Fruit fly (Drosophila melanogaster): ENCODE results near the gene Oatp33Ea.

Oatp33Ea gene

dm6 chr2L:12421793-12422691, 23.7 kb downstream of the Oatp33Ea start (continued):
- no peak for TF ChIP-seq en (GFP tag; optimal IDR thresholded peaks at IDR 0.05)
- no peak for TF ChIP-seq Dp (GFP tag; optimal IDR thresholded peaks at IDR 0.05)
- 0 out of 3 replicates have a peak, but pooled peaks have one; percentile 48 for TF ChIP-seq CG2199 (GFP tag; IDR thresholded peaks at IDR 0.05)
- no peak for TF ChIP-seq Sry-β (GFP tag; optimal IDR thresholded peaks at IDR 0.05)
- peak; percentile 45 for TF ChIP-seq CG9932 (GFP tag; IDR thresholded peaks at IDR 0.05)
- TF ChIP-seq Jarid2 (GFP tag; optimal IDR thresholded peaks at IDR 0.05): no peak
- TF ChIP-seq Gug (GFP tag; IDR thresholded peaks at IDR 0.05): no peak
- peak; percentile 16; the same call in 1 of the 3 replicates for TF ChIP-seq CG34224 (GFP tag; IDR thresholded peaks at IDR 0.05; ENCODE audit: partially characterized antibody)
- TF ChIP-seq CG2116 (GFP tag; optimal IDR thresholded peaks at IDR 0.05): no peak
- TF ChIP-seq CG1792 (GFP tag; optimal IDR thresholded peaks at IDR 0.05): no peak
- peak; percentile 31 for TF ChIP-seq CG7556 (GFP tag; optimal IDR thresholded peaks at IDR 0.05)
- no peak for TF ChIP-seq BtbVII (GFP tag; optimal IDR thresholded peaks at IDR 0.05)
- TF ChIP-seq otp (GFP tag; IDR thresholded peaks at IDR 0.05): no peak
- no peak for TF ChIP-seq NFAT (GFP tag; IDR thresholded peaks at IDR 0.05)
- TF ChIP-seq knrl (GFP tag; IDR thresholded peaks at IDR 0.05; ENCODE audit: partially characterized antibody): 0 out of 3 replicates have a peak, but pooled peaks have one; percentile 11
- TF ChIP-seq Sox102F (GFP tag; optimal IDR thresholded peaks at IDR 0.05): peak; percentile 9
- no peak for TF ChIP-seq CG6254 (GFP tag; optimal IDR thresholded peaks at IDR 0.05)
- no peak for TF ChIP-seq sc (optimal IDR thresholded peaks at IDR 0.05)
- no peak for TF ChIP-seq sc (GFP tag; optimal IDR thresholded peaks at IDR 0.05)
- TF ChIP-seq CG33557 (GFP tag; optimal IDR thresholded peaks at IDR 0.05): no peak
- 0 out of 2 replicates have a peak, but pooled peaks have one; percentile 36 for TF ChIP-seq sob (GFP tag; IDR thresholded peaks at IDR 0.05)
- TF ChIP-seq Oli (tag; optimal IDR thresholded peaks at IDR 0.05): peak; percentile 30
- TF ChIP-seq run (tag; optimal IDR thresholded peaks at IDR 0.05): no peak
- TF ChIP-seq HLHmδ (GFP tag; optimal IDR thresholded peaks at IDR 0.05): no peak
- peak; percentile 37 for TF ChIP-seq gem (tag; optimal IDR thresholded peaks at IDR 0.05)
- TF ChIP-seq bigmax (GFP tag; optimal IDR thresholded peaks at IDR 0.05): no peak
- no peak for TF ChIP-seq CG4707 (GFP tag; optimal IDR thresholded peaks at IDR 0.05)
- no peak for TF ChIP-seq CG31388 (GFP tag; optimal IDR thresholded peaks at IDR 0.05)
- no peak for TF ChIP-seq CG8281 (tag; optimal IDR thresholded peaks at IDR 0.05)
- TF ChIP-seq Dip2 (GFP tag; IDR thresholded peaks at IDR 0.05): no peak
- no peak for TF ChIP-seq CG8944 (GFP tag; optimal IDR thresholded peaks at IDR 0.05)
- no peak for TF ChIP-seq jing (GFP tag; optimal IDR thresholded peaks at IDR 0.05)
- peak; percentile 3 for TF ChIP-seq Fer1 (GFP tag; optimal IDR thresholded peaks at IDR 0.05)
- TF ChIP-seq vvl (GFP tag; IDR thresholded peaks at IDR 0.05): peak; percentile 88
- TF ChIP-seq CG11723 (GFP tag; optimal IDR thresholded peaks at IDR 0.05): no peak
- no peak for TF ChIP-seq CG10431 (GFP tag; optimal IDR thresholded peaks at IDR 0.05)
- TF ChIP-seq odd (GFP tag; optimal IDR thresholded peaks at IDR 0.05): no peak
- no peak for TF ChIP-seq repo (GFP tag; optimal IDR thresholded peaks at IDR 0.05)
- TF ChIP-seq CG14014 (GFP tag; IDR thresholded peaks at IDR 0.05): peak; percentile 36; the same call in 1 of the 2 replicates
- TF ChIP-seq danr (GFP tag; IDR thresholded peaks at IDR 0.05): no peak
- no peak for TF ChIP-seq CG8478 (optimal IDR thresholded peaks at IDR 0.05)
- peak; percentile 27; the same call in 1 of the 2 replicates for TF ChIP-seq E2f1 (GFP tag; IDR thresholded peaks at IDR 0.05)
- TF ChIP-seq CG17359 (tag; optimal IDR thresholded peaks at IDR 0.05): no peak
- TF ChIP-seq org-1 (GFP tag; optimal IDR thresholded peaks at IDR 0.05): no peak
- TF ChIP-seq Blimp-1 (GFP tag; optimal IDR thresholded peaks at IDR 0.05): peak; percentile 11
- no peak; the same call in 1 of the 2 replicates for TF ChIP-seq CG31224 (GFP tag; IDR thresholded peaks at IDR 0.05)
- TF ChIP-seq maf-S (GFP tag; optimal IDR thresholded peaks at IDR 0.05): no peak
- TF ChIP-seq Vsx1 (GFP tag; optimal IDR thresholded peaks at IDR 0.05): peak; percentile 71
- no peak for TF ChIP-seq btn (GFP tag; optimal IDR thresholded peaks at IDR 0.05)
